Worm (Caenorhabditis elegans): Measurements from ENCODE around the gene F08F8.7.

DNA sequence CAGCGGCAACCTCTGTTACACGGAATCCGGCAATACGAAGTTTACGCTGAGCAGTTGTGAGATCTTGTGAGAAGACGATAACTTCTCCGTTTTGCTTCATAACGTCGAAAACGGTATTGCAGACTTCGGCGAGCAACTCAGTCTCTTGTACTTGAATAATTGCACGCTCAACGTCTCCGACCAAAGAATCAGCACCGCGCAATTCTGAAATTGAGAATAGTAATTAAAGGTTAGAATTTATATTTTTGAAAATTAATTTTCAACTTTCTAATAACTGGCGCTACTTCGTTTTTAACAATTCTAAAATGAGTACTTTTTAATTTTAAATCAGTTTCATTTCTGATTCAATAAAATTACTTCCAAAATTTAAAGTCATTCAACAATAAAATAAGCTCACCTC lies 31.6 kb upstream of the F08F8.7 start:
- TF ChIP-seq unc-39 (tag; optimal IDR thresholded peaks at IDR 0.05) (no peak), blmp-1 (tag; optimal IDR thresholded peaks at IDR 0.05) (no peak), unc-62 (GFP tag; optimal IDR thresholded peaks at IDR 0.05) (no peak), snpc-4 (tag; optimal IDR thresholded peaks at IDR 0.05) (no peak), pha-4 (tag; optimal IDR thresholded peaks at IDR 0.05) (no peak), lin-13 (tag; optimal IDR thresholded peaks at IDR 0.05) (no peak), ceh-39 (tag; optimal IDR thresholded peaks at IDR 0.05) (no peak), mep-1 (tag; optimal IDR thresholded peaks at IDR 0.05) (no peak), M03D4.4 (tag; optimal IDR thresholded peaks at IDR 0.05) (no peak), nhr-28 (tag; optimal IDR thresholded peaks at IDR 0.05) (no peak), bed-3 (GFP tag; optimal IDR thresholded peaks at IDR 0.05) (no peak), ces-1 (GFP tag; optimal IDR thresholded peaks at IDR 0.05) (no peak), nhr-12 (tag; optimal IDR thresholded peaks at IDR 0.05) (no peak), mls-2 (tag; optimal IDR thresholded peaks at IDR 0.05) (no peak)

All from whole organism, mixed stage, embryonic.